Fruit fly (Drosophila melanogaster) Kc167 (cell line): Measurements from ENCODE around the gene Alms1b.

Source experiments
- Myc ChIP-seq: fragments of >200 bp; optimal IDR thresholded peaks from 2 replicates; lab custom pipeline; 2017; ENCODE audit warnings: missing external identifiers
- Sin3A ChIP-seq: fragments of >200 bp; optimal IDR thresholded peaks from 2 replicates; lab custom pipeline; 2018; ENCODE audit warnings: missing external identifiers
- insv ChIP-seq: fragments of >200 bp; optimal IDR thresholded peaks from 3 replicates; lab custom pipeline; 2018; ENCODE audit warnings: missing external identifiers
- psq ChIP-seq: fragments of >200 bp; optimal IDR thresholded peaks from 2 replicates; lab custom pipeline; 2017; ENCODE audit warnings: missing external identifiers
- ttk ChIP-seq: sonication (Bioruptor generic); optimal IDR thresholded peaks from 2 replicates; lab custom pipeline; 2017; ENCODE audit warnings: missing external identifiers

DNA sequence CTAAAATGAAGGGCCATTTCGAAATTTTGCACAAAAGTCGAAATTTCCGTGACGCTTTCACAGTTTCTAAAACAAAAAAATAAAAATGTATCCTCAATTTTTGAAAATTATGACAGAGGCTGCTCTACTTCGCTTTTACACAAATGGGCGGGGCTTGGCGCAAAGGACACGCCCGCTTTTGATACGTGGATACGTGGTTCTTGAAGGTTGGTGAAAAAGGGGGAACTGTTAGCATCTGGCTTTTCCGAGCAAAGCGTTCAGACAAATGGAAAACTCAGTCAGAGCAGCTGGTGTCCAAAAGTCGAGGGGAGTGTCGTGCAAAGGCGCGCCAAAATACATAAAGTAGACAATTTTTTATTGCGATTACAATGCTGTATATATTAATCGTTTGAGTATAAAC lies 14.0 kb upstream of the Alms1b start, which contains the start of gene CG3062:
- no peak for TF ChIP-seq psq (lab: Kevin White, UChicago)
- TF ChIP-seq Sin3A: no peak
- TF ChIP-seq Myc: no peak
- no peak for TF ChIP-seq ttk (lab: Kevin White, UChicago)
- no peak for TF ChIP-seq insv (lab: Kevin White, UChicago)
